Worm (Caenorhabditis elegans) whole organism, L4 larva: Measurements from ENCODE around the gene rmd-2.
A peak's percentile ranks its signal among the peaks of the same experiment; 100 is the strongest.
"Not testable (repeated sequence)": the region's sequence is repeated elsewhere in the genome, so short reads cannot be mapped to it uniquely, and the experiment has no call there.

Experiments used
- D1046.2 ChIP-seq: fragments of 200-800 bp; sonication (Bioruptor generic); IDR thresholded peaks from 2 replicates; pipeline ENCODE4 v1.3.6; 2022; ENCODE audit warnings: missing genetic modification characterization, missing compliant biosample characterization
- F37D6.2 ChIP-seq: sonication (generic microtip); optimal IDR thresholded peaks from 2 replicates; lab custom pipeline; 2016; ENCODE audit warnings: mild to moderate bottlenecking, missing genetic modification characterization, missing compliant biosample characterization
- T20F7.1 ChIP-seq: fragments of 200-800 bp; sonication (Bioruptor generic); optimal IDR thresholded peaks from 2 replicates; lab custom pipeline; 2018; ENCODE audit warnings: mild to moderate bottlenecking, missing genetic modification characterization, missing compliant biosample characterization
- T26A8.4 ChIP-seq: fragments of 200-800 bp; sonication (Bioruptor generic); IDR thresholded peaks from 2 replicates; pipeline ENCODE4 v1.3.6; 2022; ENCODE audit warnings: missing genetic modification characterization, missing compliant biosample characterization
- ZK337.2 ChIP-seq: fragments of 200-800 bp; sonication (Bioruptor generic); IDR thresholded peaks from 2 replicates; pipeline ENCODE4 v1.3.6; 2022; ENCODE audit warnings: missing genetic modification reagents, missing genetic modification characterization, missing compliant biosample characterization
- aha-1 ChIP-seq: fragments of 150-350 bp; peaks from one replicate; lab custom pipeline; 2014; ENCODE audit warnings: missing biosample characterization, missing genetic modification characterization
- arid-1 ChIP-seq: fragments of 200-800 bp; sonication (Bioruptor generic); conservative IDR thresholded peaks from 2 replicates; pipeline ENCODE4 v1.3.6; 2022; ENCODE audit warnings: missing genetic modification reagents, missing genetic modification characterization, missing compliant biosample characterization
- ceh-44 ChIP-seq: fragments of 200-800 bp; sonication (Bioruptor generic); IDR thresholded peaks from 2 replicates; pipeline ENCODE4 v1.3.6; 2022; ENCODE audit warnings: missing genetic modification reagents, missing genetic modification characterization, missing compliant biosample characterization
- ctbp-1 ChIP-seq: fragments of 200-800 bp; sonication (Bioruptor generic); IDR thresholded peaks from 2 replicates; pipeline ENCODE4 v1.3.6; 2022; ENCODE audit warnings: missing genetic modification reagents, missing genetic modification characterization, missing compliant biosample characterization
- dmd-8 ChIP-seq: fragments of 200-800 bp; sonication (Bioruptor generic); IDR thresholded peaks from 2 replicates; pipeline ENCODE4 v1.3.6; 2022; ENCODE audit warnings: missing genetic modification characterization, missing compliant biosample characterization
- dmd-9 ChIP-seq: fragments of 200-800 bp; sonication (Bioruptor generic); IDR thresholded peaks from 2 replicates; pipeline ENCODE4 v1.3.6; 2022; ENCODE audit warnings: missing genetic modification reagents, missing genetic modification characterization, missing compliant biosample characterization
- dpl-1 ChIP-seq: fragments of 150-350 bp; optimal IDR thresholded peaks from 2 replicates; lab custom pipeline; 2014; ENCODE audit warnings: missing biosample characterization, missing genetic modification reagents, missing genetic modification characterization
- dve-1 ChIP-seq: sonication (generic microtip); optimal IDR thresholded peaks from 2 replicates; lab custom pipeline; 2017; ENCODE audit warnings: antibody characterized with exemption, mild to moderate bottlenecking, missing genetic modification characterization, missing compliant biosample characterization; ENCODE audit not compliant: insufficient read depth
- egl-43 ChIP-seq: fragments of 200-800 bp; sonication (Bioruptor generic); IDR thresholded peaks from 2 replicates; pipeline ENCODE4 v1.3.6; 2022; ENCODE audit warnings: missing genetic modification reagents, missing genetic modification characterization, missing compliant biosample characterization
- hif-1 ChIP-seq, 2 experiments: sonication (generic microtip); optimal IDR thresholded peaks; 2 replicates each; lab custom pipeline; 2016 to 2017; ENCODE audit warnings: missing compliant biosample characterization in 2 of 2, missing genetic modification characterization in 2 of 2, missing genetic modification reagents in 2 of 2, missing genotype in 2 of 2, mild to moderate bottlenecking in 1 of 2
- hlh-30 ChIP-seq: sonication (generic microtip); optimal IDR thresholded peaks from 2 replicates; lab custom pipeline; 2017; ENCODE audit warnings: antibody characterized with exemption, mild to moderate bottlenecking, missing genetic modification characterization, missing compliant biosample characterization; ENCODE audit not compliant: insufficient read depth
- hmg-1.1 ChIP-seq: fragments of 200-800 bp; sonication (Bioruptor generic); IDR thresholded peaks from 2 replicates; pipeline ENCODE4 v1.3.6; 2022; ENCODE audit warnings: missing genetic modification reagents, missing genetic modification characterization, missing compliant biosample characterization
- jun-1 ChIP-seq: fragments of 150-350 bp; optimal IDR thresholded peaks from 2 replicates; lab custom pipeline; 2014; ENCODE audit warnings: missing biosample characterization, missing genetic modification reagents, missing genetic modification characterization
- lim-7 ChIP-seq: fragments of 200-800 bp; sonication (Bioruptor generic); IDR thresholded peaks from 2 replicates; pipeline ENCODE4 v1.3.6; 2022; ENCODE audit warnings: missing genetic modification characterization, missing compliant biosample characterization
- lin-1 ChIP-seq: fragments of 200-800 bp; sonication (Bioruptor generic); IDR thresholded peaks from 2 replicates; pipeline ENCODE4 v1.3.6; 2022; ENCODE audit warnings: missing genetic modification reagents, missing genetic modification characterization, missing compliant biosample characterization
- lin-13 ChIP-seq: fragments of 150-350 bp; optimal IDR thresholded peaks from 2 replicates; lab custom pipeline; 2014; ENCODE audit warnings: missing biosample characterization, missing genetic modification reagents, missing genetic modification characterization
- lin-29 ChIP-seq: fragments of 200-800 bp; sonication (Bioruptor generic); IDR thresholded peaks from 2 replicates; pipeline ENCODE4 v1.3.6; 2022; ENCODE audit warnings: missing genetic modification reagents, missing genetic modification characterization, missing compliant biosample characterization
- lin-38 ChIP-seq: fragments of 200-800 bp; sonication (Bioruptor generic); IDR thresholded peaks from 2 replicates; pipeline ENCODE4 v1.3.6; 2022; ENCODE audit warnings: missing genetic modification reagents, missing genetic modification characterization, missing compliant biosample characterization
- lsy-2 ChIP-seq, 2 experiments: fragments of 150-350 bp in 1 of 2; sonication (generic microtip) in 1 of 2; optimal IDR thresholded peaks; 2 replicates each; lab custom pipeline; 2014 to 2017; ENCODE audit warnings: missing biosample characterization in 2 of 2, missing genetic modification characterization in 2 of 2
- madf-9 ChIP-seq: fragments of 200-800 bp; sonication (Bioruptor generic); conservative IDR thresholded peaks from 2 replicates; pipeline ENCODE4 v1.3.6; 2022; ENCODE audit warnings: missing genetic modification reagents, missing genetic modification characterization, missing compliant biosample characterization
- mdl-1 ChIP-seq, 2 experiments: fragments of 150-350 bp in 1 of 2; sonication (generic microtip) in 1 of 2; optimal IDR thresholded peaks; 2 replicates each; lab custom pipeline; 2014 to 2017; ENCODE audit warnings: missing biosample characterization in 2 of 2, missing genetic modification characterization in 2 of 2
- mep-1 ChIP-seq: fragments of 150-350 bp; sonication (generic microtip); optimal IDR thresholded peaks from 3 replicates; lab custom pipeline; 2014; ENCODE audit warnings: missing biosample characterization, missing genetic modification characterization
- mes-2 ChIP-seq: sonication (generic microtip); optimal IDR thresholded peaks from 2 replicates; lab custom pipeline; 2016; ENCODE audit warnings: missing genotype, mild to moderate bottlenecking, missing genetic modification characterization, missing compliant biosample characterization; ENCODE audit not compliant: poor library complexity, severe bottlenecking
- nhr-102 ChIP-seq: sonication (generic microtip); optimal IDR thresholded peaks from 2 replicates; lab custom pipeline; 2016; ENCODE audit warnings: mild to moderate bottlenecking, missing genetic modification characterization, moderate library complexity, missing compliant biosample characterization
- nhr-25 ChIP-seq: sonication (generic microtip); optimal IDR thresholded peaks from 2 replicates; lab custom pipeline; 2017; ENCODE audit warnings: missing genetic modification characterization, mild to moderate bottlenecking, missing compliant biosample characterization, antibody characterized with exemption, moderate library complexity, borderline replicate concordance; ENCODE audit not compliant: insufficient read depth
- nhr-28 ChIP-seq: fragments of 150-350 bp; optimal IDR thresholded peaks from 2 replicates; lab custom pipeline; 2014; ENCODE audit warnings: missing biosample characterization, missing genetic modification characterization
- nhr-42 ChIP-seq: fragments of 200-800 bp; sonication (Bioruptor generic); IDR thresholded peaks from 2 replicates; pipeline ENCODE4 v1.3.6; 2022; ENCODE audit warnings: missing genetic modification characterization, missing compliant biosample characterization
- nhr-48 ChIP-seq: sonication (generic microtip); optimal IDR thresholded peaks from 2 replicates; lab custom pipeline; 2016; ENCODE audit warnings: mild to moderate bottlenecking, missing genetic modification characterization, missing compliant biosample characterization
- pha-4 ChIP-seq, 2 experiments: fragments of 150-350 bp in 1 of 2; fragments of 200-800 bp in 1 of 2; sonication (Bioruptor generic) in 1 of 2; IDR thresholded peaks in 1 of 2; optimal IDR thresholded peaks in 1 of 2; 2 replicates each; pipeline versions ENCODE4 v1.3.6 to Lab custom; 2014 to 2022; ENCODE audit warnings: missing genetic modification characterization in 2 of 2, missing genetic modification reagents in 2 of 2, missing biosample characterization in 1 of 2, missing compliant biosample characterization in 1 of 2
- php-3 ChIP-seq: fragments of 200-800 bp; sonication (Bioruptor generic); IDR thresholded peaks from 2 replicates; pipeline ENCODE4 v1.3.6; 2022; ENCODE audit warnings: missing genetic modification reagents, missing genetic modification characterization, missing compliant biosample characterization
- rbr-2 ChIP-seq: sonication (generic microtip); optimal IDR thresholded peaks from 2 replicates; lab custom pipeline; 2016; ENCODE audit warnings: missing genotype, missing genetic modification characterization, missing compliant biosample characterization
- saeg-2 ChIP-seq: fragments of 200-800 bp; sonication (Bioruptor generic); IDR thresholded peaks from 2 replicates; pipeline ENCODE4 v1.3.6; 2022; ENCODE audit warnings: missing genetic modification reagents, missing genetic modification characterization, missing compliant biosample characterization
- set-16 ChIP-seq: fragments of 200-800 bp; sonication (Bioruptor generic); IDR thresholded peaks from 2 replicates; pipeline ENCODE4 v1.3.6; 2022; ENCODE audit warnings: missing genetic modification reagents, missing genetic modification characterization, missing compliant biosample characterization
- tra-1 ChIP-seq: fragments of 200-800 bp; sonication (Bioruptor generic); IDR thresholded peaks from 2 replicates; pipeline ENCODE4 v1.3.6; 2022; ENCODE audit warnings: missing genetic modification reagents, missing genetic modification characterization, missing compliant biosample characterization
- unc-130 ChIP-seq: sonication (generic microtip); optimal IDR thresholded peaks from 2 replicates; lab custom pipeline; 2016; ENCODE audit warnings: missing genetic modification reagents, missing genetic modification characterization, missing compliant biosample characterization
- vab-7 ChIP-seq: fragments of 200-800 bp; sonication (Bioruptor generic); IDR thresholded peaks from 2 replicates; pipeline ENCODE4 v1.3.6; 2022; ENCODE audit warnings: missing genetic modification reagents, missing genetic modification characterization, missing compliant biosample characterization
- zfp-2 ChIP-seq: sonication (generic microtip); optimal IDR thresholded peaks from 2 replicates; lab custom pipeline; 2016; ENCODE audit warnings: mild to moderate bottlenecking, missing genetic modification characterization, missing compliant biosample characterization
- zfp-3 ChIP-seq: fragments of 200-800 bp; sonication (Bioruptor generic); conservative IDR thresholded peaks from 2 replicates; pipeline ENCODE4 v1.3.6; 2022; ENCODE audit warnings: missing genetic modification reagents, missing genetic modification characterization, missing compliant biosample characterization
- ztf-7 ChIP-seq: fragments of 150-350 bp; optimal IDR thresholded peaks from 2 replicates; lab custom pipeline; 2014; ENCODE audit warnings: missing biosample characterization, missing genetic modification characterization

Gene rmd-2

DNA sequence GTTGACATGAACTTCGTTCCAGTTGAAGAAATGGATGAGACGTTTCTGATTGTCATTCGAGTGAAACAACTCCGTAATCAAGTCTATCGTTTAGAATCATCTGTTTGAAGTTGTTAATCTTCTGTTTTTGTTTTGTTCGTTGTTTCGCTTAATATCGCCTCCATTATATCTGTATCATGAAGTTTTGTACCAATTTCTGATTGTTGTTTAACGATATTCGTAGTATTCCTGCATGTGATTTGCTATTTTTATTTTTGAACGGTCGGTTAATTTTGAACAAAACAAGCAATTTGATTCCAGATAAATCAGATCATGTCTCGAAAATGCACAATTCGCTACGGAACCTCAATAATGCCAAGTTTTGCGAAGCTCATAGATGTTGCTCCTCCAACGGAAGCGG is 3.5 kb downstream of the rmd-2 start, which contains the start of gene C27H6.9:
TSS of gene C27H6.9 (plus strand) at position 301 of the 400 bp plus-strand sequence.
- no peak for TF ChIP-seq tra-1 (GFP tag; lab: Robert Waterston, UW)

- TF ChIP-seq nhr-48 (peak; percentile 59), ZK337.2 (0 out of 2 replicates have a peak, but pooled peaks have one; percentile 22), hmg-1.1 (GFP tag; lab: Robert Waterston, UW) (peak; percentile 93), nhr-25 (peak; percentile 38), set-16 (peak; percentile 51; the same call in 1 of the 2 replicates), dmd-8 (GFP tag; lab: Robert Waterston, UW) (peak; percentile 57; the same call in 1 of the 2 replicates), dmd-9 (GFP tag; lab: Robert Waterston, UW) (peak; percentile 73), jun-1 (tag; lab: Kevin White, UChicago) (peak; percentile 15), T20F7.1 (peak; percentile 66), mes-2 (tag; lab: Kevin White, UChicago) (peak; percentile 75), hlh-30 (tag; lab: Kevin White, UChicago) (peak; percentile 63), vab-7 (GFP tag; lab: Robert Waterston, UW) (peak; percentile 77), zfp-3 (peak; percentile 72; the same call in 1 of the 2 replicates), mdl-1 (tag; optimal IDR thresholded peaks at IDR 0.05; lab: Kevin White, UChicago) (peak; percentile 0 to 4), lin-38 (GFP tag; lab: Robert Waterston, UW) (peak; percentile 91), aha-1 (tag; lab: Kevin White, UChicago) (peak; percentile 40), nhr-42 (GFP tag; lab: Robert Waterston, UW) (peak; percentile 78; the same call in 1 of the 2 replicates), lin-13 (peak; percentile 73), lsy-2 (tag; optimal IDR thresholded peaks at IDR 0.05; lab: Kevin White, UChicago) (peak in 1 of 2 experiments; percentile 73), dve-1 (tag; lab: Kevin White, UChicago) (peak; percentile 88), pha-4 (GFP tag; IDR thresholded peaks at IDR 0.05; lab: Robert Waterston, UW) (peak; percentile 90), rbr-2 (peak; percentile 78), T26A8.4 (GFP tag; lab: Robert Waterston, UW) (peak; percentile 85), madf-9 (GFP tag; lab: Robert Waterston, UW) (peak; percentile 74), lin-29 (0 out of 2 replicates have a peak, but pooled peaks have one; percentile 38), tra-1 (GFP tag; lab: Robert Waterston, UW) (peak; percentile 82), lim-7 (GFP tag; lab: Robert Waterston, UW) (0 out of 2 replicates have a peak, but pooled peaks have one; percentile 29), egl-43 (GFP tag; lab: Robert Waterston, UW) (peak; percentile 78), saeg-2 (GFP tag; lab: Robert Waterston, UW) (0 out of 2 replicates have a peak, but pooled peaks have one; percentile 33), zfp-2 (tag; lab: Kevin White, UChicago) (peak; percentile 37), ztf-7 (peak; percentile 35), arid-1 (peak; percentile 54; the same call in 1 of the 2 replicates), D1046.2 (GFP tag; lab: Robert Waterston, UW) (0 out of 2 replicates have a peak, but pooled peaks have one; percentile 27), ctbp-1 (peak; percentile 71), mep-1 (tag; lab: Kevin White, UChicago) (peak; percentile 88), ceh-44 (GFP tag; lab: Robert Waterston, UW) (peak; percentile 75), nhr-28 (tag; lab: Kevin White, UChicago) (peak; percentile 50), unc-130 (GFP tag; lab: Kevin White, UChicago) (peak; percentile 67), F37D6.2 (tag; lab: Kevin White, UChicago) (peak; percentile 36), hif-1 (tag; optimal IDR thresholded peaks at IDR 0.05; lab: Kevin White, UChicago) (peak in 1 of 2 experiments; percentile 1), php-3 (GFP tag; lab: Robert Waterston, UW) (peak; percentile 65; the same call in 1 of the 2 replicates), dpl-1 (GFP tag; lab: Kevin White, UChicago) (peak; percentile 63), lin-1 (GFP tag; lab: Robert Waterston, UW) (peak; percentile 57; the same call in 1 of the 2 replicates), nhr-102 (tag; lab: Kevin White, UChicago) (peak; percentile 58)
- not testable (repeated sequence) for TF ChIP-seq pha-4 (tag; optimal IDR thresholded peaks at IDR 0.05; lab: Kevin White, UChicago)
Measured at ce11 chrV:9980731-9981483, 5.2 kb downstream of the rmd-2 start, which contains the start of the genes ruvb-1 and tofu-1. TSS of gene ruvb-1 (minus strand) at chrV:9980802. TSS of gene tofu-1 (plus strand) at chrV:9981147.
